Fruit fly (Drosophila melanogaster) whole organism, pupa: ENCODE measurements around the gene Kaz1-ORFB.

Experiments
- CG32121 ChIP-seq: fragments of 200-800 bp; sonication (Bioruptor generic); IDR thresholded peaks from 2 replicates; pipeline ENCODE4 v1.3.6; 2022; ENCODE audit warnings: missing biosample characterization, missing genetic modification characterization
- CG34367 ChIP-seq: fragments of 200-800 bp; sonication (Bioruptor generic); optimal IDR thresholded peaks from 2 replicates; lab custom pipeline; 2018; ENCODE audit warnings: missing biosample characterization, mild to moderate bottlenecking, missing genetic modification characterization
- CG8159 ChIP-seq: fragments of 200-800 bp; sonication (Bioruptor generic); optimal IDR thresholded peaks from 3 replicates; lab custom pipeline; 2018; ENCODE audit warnings: missing biosample characterization, mild to moderate bottlenecking, missing genetic modification characterization, moderate library complexity
- EcR ChIP-seq: fragments of 200-800 bp; sonication (Bioruptor generic); optimal IDR thresholded peaks from 3 replicates; lab custom pipeline; 2019; ENCODE audit warnings: missing biosample characterization, missing genetic modification characterization, mild to moderate bottlenecking, moderate library complexity, missing genetic modification reagents
- Ets98B ChIP-seq: fragments of 200-800 bp; sonication (Bioruptor generic); IDR thresholded peaks from 2 replicates; pipeline ENCODE4 v1.3.6; 2022; ENCODE audit warnings: missing biosample characterization, missing genetic modification characterization
- Pif1A ChIP-seq: fragments of 200-800 bp; sonication (Bioruptor generic); optimal IDR thresholded peaks from 3 replicates; lab custom pipeline; 2016; ENCODE audit warnings: missing biosample characterization, missing genetic modification characterization
- Pif1B ChIP-seq: fragments of 200-800 bp; sonication (Bioruptor generic); optimal IDR thresholded peaks from 3 replicates; lab custom pipeline; 2016; ENCODE audit warnings: missing biosample characterization, missing genetic modification characterization
- Snoo ChIP-seq: fragments of 200-800 bp; sonication (Bioruptor generic); optimal IDR thresholded peaks from 3 replicates; lab custom pipeline; 2017; ENCODE audit warnings: missing biosample characterization, mild to moderate bottlenecking, missing genetic modification characterization, inconsistent platforms
- gl ChIP-seq: fragments of 200-800 bp; sonication (Bioruptor generic); optimal IDR thresholded peaks from 2 replicates; lab custom pipeline; 2018; ENCODE audit warnings: missing biosample characterization, mild to moderate bottlenecking, missing genetic modification characterization

- TF ChIP-seq Snoo (no peak), CG32121 (GFP tag; lab: Robert Waterston, UW) (no peak), Pif1A (GFP tag; lab: Kevin White, UChicago) (no peak), CG8159 (tag; lab: Kevin White, UChicago) (no peak), EcR (GFP tag; lab: Kevin White, UChicago) (no peak), CG34367 (tag; lab: Kevin White, UChicago) (no peak), Ets98B (GFP tag; lab: Robert Waterston, UW) (no peak), gl (no peak), Pif1B (no peak)
Observed at dm6 chr3L:267083-267482, 50.7 kb downstream of the Kaz1-ORFB start, which contains the start of gene miple1.
